Worm (Caenorhabditis elegans): Measurements from ENCODE around the gene Y51A2A.16.

Y51A2A.16 gene

ce11 chrV:18290642-18291041, 10.0 kb upstream of the Y51A2A.16 start, which contains the start of gene Y51A2A.4:
TSS of gene Y51A2A.4 (plus strand) at chrV:18290942.
- TF ChIP-seq ceh-91 (GFP tag; IDR thresholded peaks at IDR 0.05) (no peak), dpff-1 (tag; optimal IDR thresholded peaks at IDR 0.05) (no peak), nhr-27 (tag; optimal IDR thresholded peaks at IDR 0.05) (no peak), madf-3 (GFP tag; IDR thresholded peaks at IDR 0.05) (no peak), F37B4.10 (GFP tag; IDR thresholded peaks at IDR 0.05) (no peak), mel-28 (tag; optimal IDR thresholded peaks at IDR 0.05; ENCODE audit: borderline replicate concordance) (no peak), Y56A3A.18 (GFP tag; IDR thresholded peaks at IDR 0.05) (no peak), nfya-2 (GFP tag; IDR thresholded peaks at IDR 0.05) (no peak)

ce11 chrV:18282597-18282996, 1.9 kb upstream of the Y51A2A.16 start, which contains the start of gene clec-247:
TSS of gene clec-247 (plus strand) at chrV:18282897.
- TF ChIP-seq gei-17 (GFP tag; optimal IDR thresholded peaks at IDR 0.05) (no peak), ama-1 (optimal IDR thresholded peaks at IDR 0.05) (no peak), ama-1 (GFP tag; optimal IDR thresholded peaks at IDR 0.05) (no peak), Y67H2A.10 (GFP tag; conservative IDR thresholded peaks at IDR 0.05) (no peak), tlf-1 (GFP tag; optimal IDR thresholded peaks at IDR 0.05) (no peak), attf-6 (GFP tag; IDR thresholded peaks at IDR 0.05) (no peak), mcd-1 (GFP tag; IDR thresholded peaks at IDR 0.05) (no peak)

DNA sequence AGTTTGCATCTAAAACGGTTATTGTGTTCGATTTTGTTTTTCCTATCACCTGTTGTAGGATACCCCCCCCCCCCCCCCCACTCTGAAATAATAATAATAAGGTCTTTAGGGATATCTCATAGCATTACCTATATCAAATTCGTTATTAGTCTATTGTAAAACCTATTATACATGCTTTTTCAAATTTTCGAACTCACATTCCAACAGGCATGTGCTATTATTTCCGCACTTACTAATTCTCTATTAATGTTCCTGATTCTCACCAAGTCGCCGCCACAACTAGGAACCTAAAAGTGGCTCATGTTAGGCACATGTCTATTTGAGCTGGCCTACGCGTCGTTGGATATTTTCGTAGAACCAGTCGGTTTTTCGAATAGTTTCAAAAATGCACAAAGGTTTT, 10.3 kb downstream of the Y51A2A.16 start, which contains the start of gene Y37H2C.4:
Gene Y37H2C.4 (plus strand): TSS at position 301 of the 400 bp plus-strand sequence.
- no peak for TF ChIP-seq F37B4.10 (GFP tag; IDR thresholded peaks at IDR 0.05)
- no peak for TF ChIP-seq F10E7.11 (tag; optimal IDR thresholded peaks at IDR 0.05)
- no peak for TF ChIP-seq F39B2.1 (GFP tag; IDR thresholded peaks at IDR 0.05)
- TF ChIP-seq ZK185.1 (tag; optimal IDR thresholded peaks at IDR 0.05; ENCODE audit: poor library complexity, severe bottlenecking), result no peak
- TF ChIP-seq akir-1 (GFP tag; optimal IDR thresholded peaks at IDR 0.05), result no peak
- no peak for TF ChIP-seq unc-130 (GFP tag; optimal IDR thresholded peaks at IDR 0.05)
- no peak for TF ChIP-seq madf-6 (GFP tag; IDR thresholded peaks at IDR 0.05)
- no peak for TF ChIP-seq nfya-1 (tag; optimal IDR thresholded peaks at IDR 0.05; ENCODE audit: borderline replicate concordance, insufficient read depth)
- no peak for TF ChIP-seq ccch-3 (GFP tag; optimal IDR thresholded peaks at IDR 0.05)
- TF ChIP-seq ztf-18 (tag; optimal IDR thresholded peaks at IDR 0.05), result no peak
- TF ChIP-seq snpc-4 (GFP tag; optimal IDR thresholded peaks at IDR 0.05), result no peak
- TF ChIP-seq snpc-4 (tag; optimal IDR thresholded peaks at IDR 0.05), result no peak
- no peak for TF ChIP-seq hlh-12 (tag; optimal IDR thresholded peaks at IDR 0.05)
- TF ChIP-seq ceh-100 (GFP tag; IDR thresholded peaks at IDR 0.05), result no peak
- TF ChIP-seq egl-18 (GFP tag; IDR thresholded peaks at IDR 0.05), result no peak
- TF ChIP-seq F49E8.2 (tag; optimal IDR thresholded peaks at IDR 0.05; ENCODE audit: insufficient read depth), result no peak
- no peak for TF ChIP-seq T07F8.4 (tag; optimal IDR thresholded peaks at IDR 0.05)
- no peak for TF ChIP-seq snpc-1.1 (tag; optimal IDR thresholded peaks at IDR 0.05; ENCODE audit: insufficient read depth)
- no peak for TF ChIP-seq F57C9.4 (tag; optimal IDR thresholded peaks at IDR 0.05)
- no peak for TF ChIP-seq athp-1 (tag; optimal IDR thresholded peaks at IDR 0.05)
- no peak for TF ChIP-seq Y56A3A.18 (GFP tag; IDR thresholded peaks at IDR 0.05)

DNA sequence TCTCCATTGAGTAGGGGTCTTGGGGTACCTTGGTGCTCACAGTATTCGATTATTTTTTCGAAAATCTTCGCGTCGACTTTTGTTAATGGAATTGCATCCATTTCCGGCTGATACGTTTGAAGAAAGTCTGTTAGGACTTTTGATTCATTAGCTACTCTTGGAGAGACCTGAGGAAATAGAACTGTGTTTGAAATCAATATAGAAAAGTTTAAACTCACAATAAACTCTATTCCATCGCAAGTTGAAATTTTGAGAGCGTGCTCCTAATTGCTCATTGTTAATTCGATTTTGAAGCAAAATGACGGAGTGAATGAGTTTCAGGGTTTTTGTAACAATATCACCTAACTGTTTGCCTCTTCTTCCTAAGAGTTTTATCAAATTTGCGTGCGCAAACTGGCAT, 10.8 kb downstream of the Y51A2A.16 start, which contains the start of gene skr-6:
Gene skr-6 (minus strand): TSS at position 101 of the 400 bp plus-strand sequence.
- TF ChIP-seq F52B5.7 (tag; optimal IDR thresholded peaks at IDR 0.05) (no peak), mes-4 (tag; optimal IDR thresholded peaks at IDR 0.05) (no peak), Y79H2A.3 (GFP tag; conservative IDR thresholded peaks at IDR 0.05) (no peak), chd-7 (tag; optimal IDR thresholded peaks at IDR 0.05) (no peak), ceh-79 (tag; optimal IDR thresholded peaks at IDR 0.05) (no peak), dpl-1 (GFP tag; optimal IDR thresholded peaks at IDR 0.05) (no peak), ztf-6 (GFP tag; IDR thresholded peaks at IDR 0.05) (no peak), F22D6.2 (tag; optimal IDR thresholded peaks at IDR 0.05) (no peak), snpc-3.4 (tag; optimal IDR thresholded peaks at IDR 0.05) (no peak), cebp-1 (GFP tag; IDR thresholded peaks at IDR 0.05) (no peak), cebp-1 (tag; optimal IDR thresholded peaks at IDR 0.05) (no peak), ceh-58 (GFP tag; IDR thresholded peaks at IDR 0.05) (no peak), mcd-1 (GFP tag; IDR thresholded peaks at IDR 0.05) (no peak), cebp-2 (GFP tag; IDR thresholded peaks at IDR 0.05) (no peak)
